Worm (Caenorhabditis elegans) whole organism, L3 larva: Measurements from ENCODE around the gene Y54H5A.2.

ENCODE experiments used
- ama-1 ChIP-seq: fragments of 150-350 bp; optimal IDR thresholded peaks from 2 replicates; lab custom pipeline; 2018
- egl-27 ChIP-seq: sonication (generic microtip); optimal IDR thresholded peaks from 4 replicates; lab custom pipeline; 2017; ENCODE audit warnings: missing biosample characterization, missing genetic modification reagents, missing genetic modification characterization
- egl-5 ChIP-seq: fragments of 150-350 bp; optimal IDR thresholded peaks from 2 replicates; lab custom pipeline; 2017; ENCODE audit warnings: missing biosample characterization, missing genetic modification reagents, missing genetic modification characterization, inconsistent platforms
- fos-1 ChIP-seq: fragments of 150-350 bp; optimal IDR thresholded peaks from 2 replicates; lab custom pipeline; 2014; ENCODE audit warnings: missing biosample characterization, missing genetic modification characterization
- nhr-77 ChIP-seq: fragments of 150-350 bp; optimal IDR thresholded peaks from 2 replicates; lab custom pipeline; 2014; ENCODE audit warnings: missing biosample characterization, missing genetic modification characterization
- ztf-4 ChIP-seq: fragments of 150-350 bp; optimal IDR thresholded peaks from 2 replicates; lab custom pipeline; 2014; ENCODE audit warnings: missing biosample characterization, missing genetic modification characterization

ce11 chrIII:5139768-5140167 is 9.6 kb downstream of the Y54H5A.2 start:
- no peak for TF ChIP-seq ztf-4 (tag; lab: Kevin White, UChicago)
- no peak for TF ChIP-seq ama-1 (lab: Kevin White, UChicago)
- no peak for TF ChIP-seq egl-5 (tag; lab: Kevin White, UChicago)
- no peak for TF ChIP-seq egl-27 (tag; lab: Kevin White, UChicago)
- no peak for TF ChIP-seq fos-1 (tag; lab: Kevin White, UChicago)
- TF ChIP-seq nhr-77 (tag; lab: Kevin White, UChicago): no peak
